Fruit fly (Drosophila melanogaster) whole organism, embryonic: ENCODE measurements around the gene CG13898.

ENCODE experiments used
- Abd-B ChIP-seq: fragments of 200-800 bp; sonication (Bioruptor generic); optimal IDR thresholded peaks from 2 replicates; lab custom pipeline; 2018; ENCODE audit warnings: missing biosample characterization, mild to moderate bottlenecking, missing genetic modification characterization, moderate library complexity
- Aef1 ChIP-seq: fragments of 200-800 bp; sonication (Bioruptor generic); IDR thresholded peaks from 3 replicates; pipeline ENCODE4 v1.3.6; 2022; ENCODE audit warnings: missing biosample characterization, missing genetic modification characterization
- Bteb2 ChIP-seq: fragments of 200-800 bp; sonication (Bioruptor generic); optimal IDR thresholded peaks from 2 replicates; lab custom pipeline; 2016; ENCODE audit warnings: missing biosample characterization, missing genetic modification characterization
- CG10959 ChIP-seq: fragments of 200-800 bp; sonication (Bioruptor generic); IDR thresholded peaks from 2 replicates; pipeline ENCODE4 v1.3.6; 2022; ENCODE audit warnings: missing biosample characterization, missing genetic modification characterization
- CG11560 ChIP-seq: fragments of 200-800 bp; sonication (Bioruptor generic); IDR thresholded peaks from 3 replicates; pipeline ENCODE4 v1.3.6; 2022; ENCODE audit warnings: missing biosample characterization, missing genetic modification characterization
- CG12104 ChIP-seq: fragments of 200-800 bp; sonication (Bioruptor generic); optimal IDR thresholded peaks from 3 replicates; lab custom pipeline; 2016; ENCODE audit warnings: missing biosample characterization, missing genetic modification characterization
- CG13775 ChIP-seq: fragments of 200-800 bp; sonication (Bioruptor generic); optimal IDR thresholded peaks from 3 replicates; lab custom pipeline; 2017; ENCODE audit warnings: missing biosample characterization, mild to moderate bottlenecking, missing genetic modification characterization
- CG14710 ChIP-seq: fragments of 200-800 bp; sonication (Bioruptor generic); optimal IDR thresholded peaks from 3 replicates; lab custom pipeline; 2019; ENCODE audit warnings: missing biosample characterization, mild to moderate bottlenecking, missing genetic modification characterization, moderate library complexity
- CG17186 ChIP-seq: fragments of 200-800 bp; sonication (Bioruptor generic); optimal IDR thresholded peaks from 3 replicates; lab custom pipeline; 2017; ENCODE audit warnings: missing biosample characterization, missing genetic modification reagents, missing genetic modification characterization
- CG17912 ChIP-seq: fragments of 200-800 bp; sonication (Bioruptor generic); optimal IDR thresholded peaks from 2 replicates; lab custom pipeline; 2018; ENCODE audit warnings: missing biosample characterization, mild to moderate bottlenecking, missing genetic modification characterization
- CG1792 ChIP-seq: fragments of 200-800 bp; sonication (Bioruptor generic); optimal IDR thresholded peaks from 2 replicates; lab custom pipeline; 2016; ENCODE audit warnings: missing biosample characterization, missing genetic modification characterization
- CG2199 ChIP-seq: fragments of 200-800 bp; sonication (Bioruptor generic); IDR thresholded peaks from 3 replicates; pipeline ENCODE4 v1.3.6; 2022; ENCODE audit warnings: missing biosample characterization, missing genetic modification characterization
- CG32532 ChIP-seq: fragments of 200-800 bp; sonication (Bioruptor generic); IDR thresholded peaks from 2 replicates; pipeline ENCODE4 v1.3.6; 2022; ENCODE audit warnings: missing biosample characterization, missing genetic modification characterization
- CG33557 ChIP-seq: fragments of 200-800 bp; sonication (Bioruptor generic); optimal IDR thresholded peaks from 2 replicates; lab custom pipeline; 2019; ENCODE audit warnings: missing biosample characterization, mild to moderate bottlenecking, missing genetic modification characterization, moderate library complexity
- CG42726 ChIP-seq: fragments of 200-800 bp; sonication (Bioruptor generic); IDR thresholded peaks from 2 replicates; pipeline ENCODE4 v1.3.6; 2022; ENCODE audit warnings: missing biosample characterization, missing genetic modification characterization; ENCODE audit not compliant: partially characterized antibody
- CG4707 ChIP-seq: fragments of 200-800 bp; sonication (Bioruptor generic); optimal IDR thresholded peaks from 2 replicates; lab custom pipeline; 2018; ENCODE audit warnings: missing biosample characterization, mild to moderate bottlenecking, missing genetic modification characterization, moderate library complexity
- CG5953 ChIP-seq: fragments of 200-800 bp; sonication (Bioruptor generic); IDR thresholded peaks from 2 replicates; pipeline ENCODE4 v1.3.6; 2022; ENCODE audit warnings: missing biosample characterization, missing genetic modification characterization
- CG6791 ChIP-seq: fragments of 200-800 bp; sonication (Bioruptor generic); IDR thresholded peaks from 3 replicates; pipeline ENCODE4 v1.3.6; 2022; ENCODE audit warnings: missing biosample characterization, missing genetic modification characterization; ENCODE audit not compliant: partially characterized antibody
- CG7745 ChIP-seq: fragments of 200-800 bp; sonication (Bioruptor generic); optimal IDR thresholded peaks from 2 replicates; lab custom pipeline; 2018; ENCODE audit warnings: missing biosample characterization, mild to moderate bottlenecking, missing genetic modification characterization, moderate library complexity
- CG8089 ChIP-seq: fragments of 200-800 bp; sonication (Bioruptor generic); optimal IDR thresholded peaks from 3 replicates; lab custom pipeline; 2016; ENCODE audit warnings: missing biosample characterization, missing genetic modification characterization
- CG8281 ChIP-seq: fragments of 200-800 bp; sonication (Bioruptor generic); optimal IDR thresholded peaks from 2 replicates; lab custom pipeline; 2018; ENCODE audit warnings: missing biosample characterization, mild to moderate bottlenecking, missing genetic modification characterization, moderate library complexity
- CG9797 ChIP-seq: fragments of 200-800 bp; sonication (Bioruptor generic); optimal IDR thresholded peaks from 3 replicates; lab custom pipeline; 2018; ENCODE audit warnings: missing biosample characterization, mild to moderate bottlenecking, missing genetic modification characterization
- CrebB ChIP-seq: fragments of 200-800 bp; sonication (Bioruptor generic); optimal IDR thresholded peaks from 3 replicates; lab custom pipeline; 2018; ENCODE audit warnings: missing biosample characterization, mild to moderate bottlenecking, missing genetic modification characterization
- Drgx ChIP-seq: fragments of 200-800 bp; sonication (Bioruptor generic); IDR thresholded peaks from 2 replicates; pipeline ENCODE4 v1.3.6; 2022; ENCODE audit warnings: missing biosample characterization, missing genetic modification characterization
- Eip74EF ChIP-seq, 2 experiments: fragments of 200-800 bp in 1 of 2; fragments of >200 bp in 1 of 2; sonication (Bioruptor generic) in 1 of 2; optimal IDR thresholded peaks; 2 replicates each; lab custom pipeline; 2017 to 2019; ENCODE audit warnings: missing biosample characterization in 2 of 2, missing genetic modification characterization in 2 of 2, mild to moderate bottlenecking in 1 of 2, moderate library complexity in 1 of 2
- Hand ChIP-seq: fragments of 200-800 bp; sonication (Bioruptor generic); optimal IDR thresholded peaks from 2 replicates; lab custom pipeline; 2017; ENCODE audit warnings: mild to moderate bottlenecking, missing biosample characterization, missing genetic modification reagents, missing genetic modification characterization
- Hmr ChIP-seq: fragments of 200-800 bp; sonication (Bioruptor generic); optimal IDR thresholded peaks from 3 replicates; lab custom pipeline; 2017; ENCODE audit warnings: mild to moderate bottlenecking, missing biosample characterization, missing genetic modification reagents, missing genetic modification characterization
- Med ChIP-seq: fragments of 200-800 bp; sonication (Bioruptor generic); peaks from one replicate; lab custom pipeline; 2016; ENCODE audit warnings: missing biosample characterization, missing genetic modification characterization, mild to moderate bottlenecking, inconsistent platforms, moderate library complexity
- Side ChIP-seq: fragments of 200-800 bp; sonication (Bioruptor generic); optimal IDR thresholded peaks from 2 replicates; lab custom pipeline; 2016; ENCODE audit warnings: missing biosample characterization, missing genetic modification characterization
- Sin3A ChIP-seq: fragments of >200 bp; optimal IDR thresholded peaks from 2 replicates; lab custom pipeline; 2018
- Xrp1 ChIP-seq: fragments of 200-800 bp; sonication (Bioruptor generic); IDR thresholded peaks from 2 replicates; pipeline ENCODE4 v1.3.6; 2022; ENCODE audit warnings: missing biosample characterization, missing genetic modification characterization
- br ChIP-seq: fragments of >200 bp; optimal IDR thresholded peaks from 2 replicates; lab custom pipeline; 2017
- dmrt99B ChIP-seq: fragments of 200-800 bp; sonication (Bioruptor generic); optimal IDR thresholded peaks from 2 replicates; lab custom pipeline; 2018; ENCODE audit warnings: missing biosample characterization, mild to moderate bottlenecking, missing genetic modification characterization, moderate library complexity
- dysf ChIP-seq: fragments of 200-800 bp; sonication (Bioruptor generic); IDR thresholded peaks from 3 replicates; pipeline ENCODE4 v1.3.6; 2022; ENCODE audit warnings: missing biosample characterization, missing genetic modification characterization
- en ChIP-seq: fragments of 200-800 bp; sonication (Bioruptor generic); optimal IDR thresholded peaks from 2 replicates; lab custom pipeline; 2016; ENCODE audit warnings: missing biosample characterization, missing genetic modification characterization
- eyg ChIP-seq: fragments of 200-800 bp; sonication (Bioruptor generic); optimal IDR thresholded peaks from 3 replicates; lab custom pipeline; 2016; ENCODE audit warnings: missing biosample characterization, missing genetic modification characterization
- grn ChIP-seq: fragments of 200-800 bp; sonication (Bioruptor generic); optimal IDR thresholded peaks from 3 replicates; lab custom pipeline; 2017; ENCODE audit warnings: missing biosample characterization, missing genetic modification characterization
- klu ChIP-seq: fragments of 200-800 bp; sonication (Bioruptor generic); IDR thresholded peaks from 2 replicates; pipeline ENCODE4 v1.3.6; 2022; ENCODE audit warnings: missing biosample characterization, missing genetic modification characterization
- knrl ChIP-seq: fragments of 200-800 bp; sonication (Bioruptor generic); IDR thresholded peaks from 3 replicates; pipeline ENCODE4 v1.3.6; 2022; ENCODE audit warnings: missing biosample characterization, missing genetic modification characterization; ENCODE audit not compliant: partially characterized antibody
- luna ChIP-seq: fragments of 200-800 bp; sonication (Bioruptor generic); optimal IDR thresholded peaks from 2 replicates; lab custom pipeline; 2016; ENCODE audit warnings: missing biosample characterization, missing genetic modification characterization
- otp ChIP-seq: fragments of 200-800 bp; sonication (Bioruptor generic); IDR thresholded peaks from 3 replicates; pipeline ENCODE4, ENCODE4 v1.3.6; 2022; ENCODE audit warnings: missing biosample characterization, missing genetic modification characterization
- pnt ChIP-seq: fragments of 200-800 bp; sonication (Bioruptor generic); optimal IDR thresholded peaks from 3 replicates; lab custom pipeline; 2016; ENCODE audit warnings: missing biosample characterization, missing genetic modification characterization
- psq ChIP-seq: fragments of 200-800 bp; sonication (Bioruptor generic); optimal IDR thresholded peaks from 2 replicates; lab custom pipeline; 2017; ENCODE audit warnings: missing biosample characterization, missing genetic modification characterization
- pzg ChIP-seq: fragments of 200-800 bp; sonication (Bioruptor generic); optimal IDR thresholded peaks from 3 replicates; lab custom pipeline; 2018; ENCODE audit warnings: missing biosample characterization, mild to moderate bottlenecking, missing genetic modification characterization, moderate library complexity
- row ChIP-seq: fragments of 200-800 bp; sonication (Bioruptor generic); IDR thresholded peaks from 3 replicates; pipeline ENCODE4 v1.3.6; 2022; ENCODE audit warnings: missing biosample characterization, missing genetic modification characterization
- sd ChIP-seq: fragments of 200-800 bp; sonication (Bioruptor generic); optimal IDR thresholded peaks from 3 replicates; lab custom pipeline; 2018; ENCODE audit warnings: missing biosample characterization, mild to moderate bottlenecking, missing genetic modification characterization, moderate library complexity
- ssp ChIP-seq: fragments of 200-800 bp; sonication (Bioruptor generic); IDR thresholded peaks from 2 replicates; pipeline ENCODE4 v1.3.6; 2022; ENCODE audit warnings: missing biosample characterization, missing genetic modification characterization
- tgo ChIP-seq: fragments of 200-800 bp; sonication (Bioruptor generic); IDR thresholded peaks from 3 replicates; pipeline ENCODE4 v1.3.6; 2022; ENCODE audit warnings: missing biosample characterization, missing genetic modification characterization
- tio ChIP-seq: fragments of 200-800 bp; sonication (Bioruptor generic); optimal IDR thresholded peaks from 2 replicates; lab custom pipeline; 2017; ENCODE audit warnings: missing biosample characterization, missing genetic modification characterization, inconsistent platforms
- tll ChIP-seq, 2 experiments: fragments of 200-800 bp in 1 of 2; fragments of >200 bp in 1 of 2; sonication (Bioruptor generic) in 1 of 2; optimal IDR thresholded peaks; 2 replicates each; lab custom pipeline; 2017 to 2019; ENCODE audit warnings: missing biosample characterization in 2 of 2, missing genetic modification characterization in 2 of 2, mild to moderate bottlenecking in 1 of 2, moderate library complexity in 1 of 2
- trem ChIP-seq: fragments of 200-800 bp; optimal IDR thresholded peaks from 3 replicates; lab custom pipeline; 2019; ENCODE audit warnings: missing biosample characterization, mild to moderate bottlenecking, missing genetic modification characterization, moderate library complexity
- tx ChIP-seq: fragments of 200-800 bp; sonication (Bioruptor generic); optimal IDR thresholded peaks from 2 replicates; lab custom pipeline; 2016; ENCODE audit warnings: missing biosample characterization, missing genetic modification characterization

Gene CG13898

DNA sequence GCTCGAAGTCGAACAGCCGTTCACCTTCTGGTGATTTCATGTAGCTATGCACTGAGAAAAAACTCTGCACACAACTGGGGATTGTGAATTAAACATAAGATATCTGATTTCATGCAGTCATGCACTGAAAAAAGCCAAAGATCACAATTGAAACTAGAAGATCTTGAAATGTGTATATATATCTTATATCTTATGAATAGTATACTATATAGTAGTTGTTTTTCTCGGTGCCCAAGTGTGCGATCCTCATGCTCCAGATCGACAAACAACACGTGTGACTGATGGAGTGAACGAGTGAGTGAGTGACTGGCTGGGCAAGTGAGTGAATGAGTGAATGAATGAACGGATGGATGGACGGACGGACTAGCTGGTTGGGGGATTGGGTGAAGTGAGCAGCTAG lies 18.1 kb upstream of the CG13898 start (continued):
- TF ChIP-seq row (GFP tag; lab: Robert Waterston, UW) (peak; percentile 75), Side (no peak), trem (tag; lab: Kevin White, UChicago) (peak; percentile 73), tgo (peak; percentile 84), CG11560 (0 out of 3 replicates have a peak, but pooled peaks have one; percentile 48), Hand (GFP tag; lab: Kevin White, UChicago) (no peak), knrl (no peak), Abd-B (no peak), Sin3A (no peak), CG4707 (peak; percentile 56), br (lab: Kevin White, UChicago) (no peak), en (GFP tag; lab: Kevin White, UChicago) (peak; percentile 27), CG14710 (tag; lab: Kevin White, UChicago) (peak; percentile 75), Hmr (GFP tag; lab: Kevin White, UChicago) (peak; percentile 54), Bteb2 (GFP tag; lab: Kevin White, UChicago) (peak; percentile 16), CG12104 (GFP tag; lab: Kevin White, UChicago) (peak; percentile 48), grn (no peak), CG9797 (peak; percentile 8), klu (peak; percentile 43; the same call in 1 of the 2 replicates), CG42726 (GFP tag; lab: Robert Waterston, UW) (no peak), Xrp1 (GFP tag; lab: Robert Waterston, UW) (peak; percentile 82), CG33557 (GFP tag; lab: Kevin White, UChicago) (no peak), CG8281 (tag; lab: Kevin White, UChicago) (peak; percentile 100), CG2199 (GFP tag; lab: Robert Waterston, UW) (no peak), CG7745 (tag; lab: Kevin White, UChicago) (no peak), CG13775 (GFP tag; lab: Kevin White, UChicago) (peak; percentile 2), CG17912 (GFP tag; lab: Kevin White, UChicago) (no peak), Eip74EF (GFP tag; optimal IDR thresholded peaks at IDR 0.05; lab: Kevin White, UChicago) (peak in 1 of 2 experiments; percentile 78), psq (GFP tag; lab: Kevin White, UChicago) (no peak), Med (GFP tag; lab: Kevin White, UChicago) (peak; percentile 86), dmrt99B (tag; lab: Kevin White, UChicago) (peak; percentile 86), CG6791 (GFP tag; lab: Robert Waterston, UW) (no peak), CG1792 (GFP tag; lab: Kevin White, UChicago) (no peak), pnt (GFP tag; lab: Kevin White, UChicago) (no peak), pzg (no peak), dysf (GFP tag; lab: Robert Waterston, UW) (peak; percentile 84), otp (GFP tag; lab: Robert Waterston, UW) (peak; percentile 63; the same call in 2 of the 3 replicates), CrebB (tag; lab: Kevin White, UChicago) (peak; percentile 18), CG5953 (GFP tag; lab: Robert Waterston, UW) (no peak), Drgx (peak; percentile 72), CG10959 (GFP tag; lab: Robert Waterston, UW) (peak; percentile 65; the same call in 1 of the 2 replicates), ssp (GFP tag; lab: Robert Waterston, UW) (peak; percentile 56), luna (GFP tag; lab: Kevin White, UChicago) (no peak), CG32532 (GFP tag; lab: Robert Waterston, UW) (peak; percentile 76), eyg (GFP tag; lab: Kevin White, UChicago) (no peak), sd (tag; lab: Kevin White, UChicago) (no peak), tll (GFP tag; optimal IDR thresholded peaks at IDR 0.05; lab: Kevin White, UChicago) (no peak), CG8089 (GFP tag; lab: Kevin White, UChicago) (peak; percentile 30), Aef1 (peak; percentile 73), tx (GFP tag; lab: Kevin White, UChicago) (peak; percentile 14), CG17186 (peak; percentile 41), tio (peak; percentile 46)
